Worm (Caenorhabditis elegans): ENCODE results near the gene mig-17.

DNA sequence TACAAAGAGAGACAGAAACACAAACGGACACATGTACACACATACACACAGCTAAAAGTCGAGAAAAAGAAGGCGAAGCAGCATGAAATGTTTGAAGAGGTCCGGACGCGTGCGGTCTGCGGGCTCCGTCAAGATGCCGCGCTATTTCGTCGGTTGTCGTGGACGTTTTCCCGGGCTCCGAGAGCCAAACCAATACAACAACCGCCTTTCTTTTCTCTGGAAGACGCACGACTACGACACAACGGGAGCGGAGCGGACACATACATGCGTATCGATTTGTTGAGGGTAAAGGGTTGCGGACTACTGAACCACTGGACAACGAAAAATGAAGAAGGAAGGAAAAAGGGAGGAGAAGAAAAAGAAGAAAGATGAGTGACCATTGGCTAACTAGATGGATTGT lies 1.1 kb upstream of the mig-17 start:
- no peak for TF ChIP-seq elt-3 (tag; optimal IDR thresholded peaks at IDR 0.05)
- no peak for TF ChIP-seq ama-1 (optimal IDR thresholded peaks at IDR 0.05)
- TF ChIP-seq unc-39 (tag; optimal IDR thresholded peaks at IDR 0.05), result no peak
